Worm (Caenorhabditis elegans) whole organism, midembryonic: ENCODE measurements around the gene Y73B6BL.12.
A peak's percentile ranks its signal among the peaks of the same experiment; 100 is the strongest.

ENCODE experiments used
- T22C8.4 ChIP-seq: fragments of 200-800 bp; sonication (Bioruptor generic); IDR thresholded peaks from 2 replicates; pipeline ENCODE4 v1.3.6; 2022; ENCODE audit warnings: missing genetic modification characterization, missing compliant biosample characterization
- cog-1 ChIP-seq: sonication (generic microtip); optimal IDR thresholded peaks from 2 replicates; lab custom pipeline; 2016; ENCODE audit warnings: missing genetic modification characterization, missing compliant biosample characterization
- flt-1 ChIP-seq: fragments of 200-800 bp; sonication (Bioruptor generic); IDR thresholded peaks from 2 replicates; pipeline ENCODE4 v1.3.6; 2022; ENCODE audit warnings: missing genetic modification characterization, missing compliant biosample characterization
- klf-2 ChIP-seq: fragments of 200-800 bp; sonication (Bioruptor generic); conservative IDR thresholded peaks from 2 replicates; pipeline ENCODE4 v1.3.6; 2022; ENCODE audit warnings: missing genetic modification reagents, missing genetic modification characterization, missing compliant biosample characterization
- med-1 ChIP-seq: sonication (generic microtip); optimal IDR thresholded peaks from 2 replicates; lab custom pipeline; 2017; ENCODE audit warnings: missing genetic modification characterization, mild to moderate bottlenecking, missing compliant biosample characterization, antibody characterized with exemption, missing genetic modification reagents; ENCODE audit not compliant: insufficient read depth
- ref-1 ChIP-seq: fragments of 200-800 bp; sonication (Bioruptor generic); conservative IDR thresholded peaks from 2 replicates; pipeline ENCODE4 v1.3.6; 2022; ENCODE audit warnings: missing genetic modification reagents, missing genetic modification characterization, missing compliant biosample characterization
- tab-1 ChIP-seq: fragments of 200-800 bp; sonication (Bioruptor generic); IDR thresholded peaks from 2 replicates; pipeline ENCODE4 v1.3.6; 2022; ENCODE audit warnings: missing genetic modification characterization, missing compliant biosample characterization
- ztf-23 ChIP-seq: fragments of 200-800 bp; sonication (Bioruptor generic); IDR thresholded peaks from 2 replicates; pipeline ENCODE4 v1.3.6; 2022; ENCODE audit warnings: missing genetic modification reagents, missing genetic modification characterization, missing compliant biosample characterization

DNA sequence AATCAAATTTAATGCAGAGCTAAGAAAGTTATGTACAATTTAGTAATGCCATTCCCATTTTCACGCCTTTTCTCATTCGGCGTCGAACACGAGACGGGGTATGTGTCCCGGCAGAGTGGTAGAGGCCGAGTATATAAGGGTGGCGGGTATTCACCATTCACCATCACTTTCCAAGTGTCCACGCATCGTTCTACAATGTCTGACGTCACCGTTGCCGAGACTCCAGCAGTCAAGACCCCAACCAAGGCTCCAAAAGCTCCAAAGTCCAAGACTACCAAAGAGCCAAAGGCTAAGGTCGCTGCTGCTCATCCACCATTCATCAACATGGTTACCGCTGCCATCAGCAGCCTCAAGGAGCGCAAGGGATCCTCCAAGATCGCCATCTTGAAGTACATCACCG is 23.2 kb downstream of the Y73B6BL.12 start, which contains the start of gene hil-2:
- TF ChIP-seq med-1 (GFP tag; lab: Kevin White, UChicago), result no peak
- no peak for TF ChIP-seq T22C8.4 (GFP tag; lab: Robert Waterston, UW)
- no peak for TF ChIP-seq tab-1 (GFP tag; lab: Robert Waterston, UW)
- TF ChIP-seq flt-1 (GFP tag; lab: Robert Waterston, UW), result peak; percentile 75; the same call in 1 of the 2 replicates
- TF ChIP-seq ztf-23 (GFP tag; lab: Robert Waterston, UW), result no peak
- TF ChIP-seq cog-1 (tag; lab: Kevin White, UChicago), result no peak
- no peak for TF ChIP-seq klf-2 (GFP tag; lab: Robert Waterston, UW)
- no peak for TF ChIP-seq ref-1 (GFP tag; lab: Robert Waterston, UW)
